Fruit fly (Drosophila melanogaster): Measurements from ENCODE around the gene PolA2.
A peak's percentile ranks its signal among the peaks of the same experiment; 100 is the strongest.

Gene PolA2

dm6 chr3R:27244742-27245400 is 5.9 kb downstream of the PolA2 start, which contains the start of gene CG18766 (continued):
- TF ChIP-seq ab (GFP tag; optimal IDR thresholded peaks at IDR 0.05), result peak; percentile 26
- no peak for TF ChIP-seq sob (GFP tag; IDR thresholded peaks at IDR 0.05)
- peak; percentile 77 for TF ChIP-seq Myb (GFP tag; optimal IDR thresholded peaks at IDR 0.05)
- TF ChIP-seq Stat92E (GFP tag; optimal IDR thresholded peaks at IDR 0.05), result peak in 1 of 3 experiments; percentile 32
- TF ChIP-seq peb (GFP tag; IDR thresholded peaks at IDR 0.05), result 0 out of 2 replicates have a peak, but pooled peaks have one; percentile 15
- no peak for TF ChIP-seq maf-S (GFP tag; optimal IDR thresholded peaks at IDR 0.05)
- TF ChIP-seq CG13624 (GFP tag; optimal IDR thresholded peaks at IDR 0.05), result peak; percentile 71
- TF ChIP-seq gcm (GFP tag; optimal IDR thresholded peaks at IDR 0.05), result no peak
- no peak for TF ChIP-seq Dad (GFP tag; optimal IDR thresholded peaks at IDR 0.05)
- no peak for TF ChIP-seq Hand (GFP tag; optimal IDR thresholded peaks at IDR 0.05)
- TF ChIP-seq CG15696 (tag; optimal IDR thresholded peaks at IDR 0.05), result peak; percentile 16
- no peak for TF ChIP-seq CG13123 (GFP tag; optimal IDR thresholded peaks at IDR 0.05)
- no peak for TF ChIP-seq tin (GFP tag; optimal IDR thresholded peaks at IDR 0.05)
- TF ChIP-seq zen2 (GFP tag; IDR thresholded peaks at IDR 0.05; ENCODE audit: partially characterized antibody), result no peak
- no peak for TF ChIP-seq Rx (GFP tag; IDR thresholded peaks at IDR 0.05)
- TF ChIP-seq CG6854 (GFP tag; optimal IDR thresholded peaks at IDR 0.05), result peak; percentile 11
- peak; percentile 56 for TF ChIP-seq pb (GFP tag; optimal IDR thresholded peaks at IDR 0.05)
- peak; percentile 8 for TF ChIP-seq CG8290 (GFP tag; optimal IDR thresholded peaks at IDR 0.05)
- TF ChIP-seq CG8290 (tag; optimal IDR thresholded peaks at IDR 0.05), result peak in 1 of 2 experiments; percentile 67
- no peak for TF ChIP-seq so (GFP tag; IDR thresholded peaks at IDR 0.05)
- peak; percentile 5 for TF ChIP-seq gsb-n (tag; optimal IDR thresholded peaks at IDR 0.05)
- TF ChIP-seq ac (GFP tag; optimal IDR thresholded peaks at IDR 0.05), result no peak
- no peak for TF ChIP-seq z (GFP tag; IDR thresholded peaks at IDR 0.05)
- no peak for TF ChIP-seq CG11398 (GFP tag; optimal IDR thresholded peaks at IDR 0.05)
- no peak for TF ChIP-seq H15 (GFP tag; IDR thresholded peaks at IDR 0.05)
- TF ChIP-seq Xrp1 (GFP tag; IDR thresholded peaks at IDR 0.05), result peak; percentile 17; the same call in 1 of the 2 replicates
- TF ChIP-seq trem (tag; optimal IDR thresholded peaks at IDR 0.05), result peak; percentile 47
- TF ChIP-seq btn (GFP tag; optimal IDR thresholded peaks at IDR 0.05), result no peak
- no peak for TF ChIP-seq CG1647 (GFP tag; optimal IDR thresholded peaks at IDR 0.05)
- no peak for TF ChIP-seq Gsc (GFP tag; IDR thresholded peaks at IDR 0.05)
- TF ChIP-seq CG6689 (GFP tag; IDR thresholded peaks at IDR 0.05), result no peak
- TF ChIP-seq seq (GFP tag; IDR thresholded peaks at IDR 0.05), result no peak
- TF ChIP-seq zen (tag; optimal IDR thresholded peaks at IDR 0.05), result peak; percentile 55
- no peak for TF ChIP-seq Mes4 (GFP tag; optimal IDR thresholded peaks at IDR 0.05)
- TF ChIP-seq p53 (GFP tag; optimal IDR thresholded peaks at IDR 0.05), result no peak
- TF ChIP-seq gem (tag; optimal IDR thresholded peaks at IDR 0.05), result no peak
- no peak for TF ChIP-seq GATAe (GFP tag; conservative IDR thresholded peaks at IDR 0.05)
- no peak for TF ChIP-seq CG18476 (GFP tag; optimal IDR thresholded peaks at IDR 0.05)
- no peak for TF ChIP-seq stc (GFP tag; IDR thresholded peaks at IDR 0.05)
- TF ChIP-seq Hsf (GFP tag; optimal IDR thresholded peaks at IDR 0.05), result peak; percentile 27
- no peak for TF ChIP-seq wor (GFP tag; IDR thresholded peaks at IDR 0.05)
- TF ChIP-seq CG12769 (tag; optimal IDR thresholded peaks at IDR 0.05), result no peak
- no peak for TF ChIP-seq sens-2 (GFP tag; IDR thresholded peaks at IDR 0.05)
- TF ChIP-seq CG16779 (GFP tag; IDR thresholded peaks at IDR 0.05), result no peak
- no peak for TF ChIP-seq az2 (GFP tag; optimal IDR thresholded peaks at IDR 0.05)
- peak; percentile 51 for TF ChIP-seq CG32767 (GFP tag; IDR thresholded peaks at IDR 0.05)
- no peak for TF ChIP-seq CG10274 (GFP tag; optimal IDR thresholded peaks at IDR 0.05)
- TF ChIP-seq Bdp1 (GFP tag; optimal IDR thresholded peaks at IDR 0.05), result peak; percentile 9
- TF ChIP-seq lola (GFP tag; optimal IDR thresholded peaks at IDR 0.05), result no peak
- TF ChIP-seq CG13775 (GFP tag; optimal IDR thresholded peaks at IDR 0.05), result no peak
- peak; percentile 49 for TF ChIP-seq Antp (GFP tag; optimal IDR thresholded peaks at IDR 0.05)
- TF ChIP-seq CG10431 (GFP tag; optimal IDR thresholded peaks at IDR 0.05), result no peak

All from whole organism, embryonic.